Fruit fly (Drosophila melanogaster) whole organism, embryonic: ENCODE measurements around the gene ninaE.

Source experiments
- Asciz ChIP-seq: fragments of 200-800 bp; sonication (Bioruptor generic); optimal IDR thresholded peaks from 2 replicates; lab custom pipeline; 2017; ENCODE audit warnings: missing biosample characterization, mild to moderate bottlenecking, missing genetic modification characterization, missing genetic modification reagents
- B-H1 ChIP-seq: fragments of 200-800 bp; sonication (Bioruptor generic); IDR thresholded peaks from 3 replicates; pipeline ENCODE4 v1.3.6; 2022; ENCODE audit warnings: missing biosample characterization, missing genetic modification characterization
- CG10274 ChIP-seq: fragments of 200-800 bp; sonication (Bioruptor generic); optimal IDR thresholded peaks from 3 replicates; lab custom pipeline; 2017; ENCODE audit warnings: missing biosample characterization, mild to moderate bottlenecking, missing genetic modification characterization
- CG10321 ChIP-seq: fragments of 200-800 bp; sonication (Bioruptor generic); IDR thresholded peaks from 2 replicates; pipeline ENCODE4 v1.3.6; 2022; ENCODE audit warnings: missing biosample characterization, missing genetic modification characterization
- CG11560 ChIP-seq: fragments of 200-800 bp; sonication (Bioruptor generic); IDR thresholded peaks from 3 replicates; pipeline ENCODE4 v1.3.6; 2022; ENCODE audit warnings: missing biosample characterization, missing genetic modification characterization
- CG12155 ChIP-seq: fragments of 200-800 bp; sonication (Bioruptor generic); optimal IDR thresholded peaks from 3 replicates; lab custom pipeline; 2016; ENCODE audit warnings: missing biosample characterization, missing genetic modification characterization
- CG12744 ChIP-seq: fragments of 200-800 bp; sonication (Bioruptor generic); optimal IDR thresholded peaks from 2 replicates; lab custom pipeline; 2016; ENCODE audit warnings: missing biosample characterization, missing genetic modification characterization
- CG13287 ChIP-seq: fragments of 200-800 bp; sonication (Bioruptor generic); IDR thresholded peaks from 2 replicates; pipeline ENCODE4 v1.3.6; 2022; ENCODE audit warnings: missing biosample characterization, missing genetic modification characterization; ENCODE audit not compliant: partially characterized antibody
- CG14441 ChIP-seq: fragments of 200-800 bp; sonication (Bioruptor generic); IDR thresholded peaks from 2 replicates; pipeline ENCODE4 v1.3.6; 2022; ENCODE audit warnings: missing biosample characterization, missing genetic modification characterization
- CG18619 ChIP-seq: fragments of 200-800 bp; sonication (Bioruptor generic); optimal IDR thresholded peaks from 3 replicates; lab custom pipeline; 2017; ENCODE audit warnings: missing biosample characterization, mild to moderate bottlenecking, missing genetic modification characterization
- CG31365 ChIP-seq: fragments of 200-800 bp; sonication (Bioruptor generic); optimal IDR thresholded peaks from 2 replicates; lab custom pipeline; 2018; ENCODE audit warnings: missing biosample characterization, mild to moderate bottlenecking, missing genetic modification characterization
- CG32772 ChIP-seq: fragments of 200-800 bp; sonication (Bioruptor generic); IDR thresholded peaks from 2 replicates; pipeline ENCODE4 v1.3.6; 2022; ENCODE audit warnings: missing biosample characterization, missing genetic modification characterization
- CG3281 ChIP-seq: fragments of 200-800 bp; sonication (Bioruptor generic); optimal IDR thresholded peaks from 3 replicates; lab custom pipeline; 2017; ENCODE audit warnings: missing biosample characterization, mild to moderate bottlenecking, missing genetic modification characterization
- CG3995 ChIP-seq: fragments of 200-800 bp; sonication (Bioruptor generic); optimal IDR thresholded peaks from 3 replicates; lab custom pipeline; 2016; ENCODE audit warnings: missing biosample characterization, missing genetic modification characterization
- CG5245 ChIP-seq: fragments of 200-800 bp; sonication (Bioruptor generic); optimal IDR thresholded peaks from 3 replicates; lab custom pipeline; 2016; ENCODE audit warnings: missing biosample characterization, missing genetic modification characterization
- CG5953 ChIP-seq: fragments of 200-800 bp; sonication (Bioruptor generic); IDR thresholded peaks from 2 replicates; pipeline ENCODE4 v1.3.6; 2022; ENCODE audit warnings: missing biosample characterization, missing genetic modification characterization
- CG7928 ChIP-seq: fragments of 200-800 bp; sonication (Bioruptor generic); optimal IDR thresholded peaks from 2 replicates; lab custom pipeline; 2017; ENCODE audit warnings: missing biosample characterization, mild to moderate bottlenecking, missing genetic modification characterization
- CG8281 ChIP-seq: fragments of 200-800 bp; sonication (Bioruptor generic); optimal IDR thresholded peaks from 2 replicates; lab custom pipeline; 2018; ENCODE audit warnings: missing biosample characterization, mild to moderate bottlenecking, missing genetic modification characterization, moderate library complexity
- CG9437 ChIP-seq: fragments of 200-800 bp; sonication (Bioruptor generic); optimal IDR thresholded peaks from 2 replicates; lab custom pipeline; 2018; ENCODE audit warnings: missing biosample characterization, mild to moderate bottlenecking, missing genetic modification characterization
- Camta ChIP-seq: fragments of 200-800 bp; sonication (Bioruptor generic); optimal IDR thresholded peaks from 2 replicates; lab custom pipeline; 2016; ENCODE audit warnings: missing biosample characterization, missing genetic modification characterization
- CkIIα-i1 ChIP-seq: fragments of 200-800 bp; sonication (Bioruptor generic); IDR thresholded peaks from 2 replicates; pipeline ENCODE4 v1.3.6; 2022; ENCODE audit warnings: missing biosample characterization, missing genetic modification characterization
- Dip3 ChIP-seq: fragments of 200-800 bp; sonication (Bioruptor generic); optimal IDR thresholded peaks from 3 replicates; lab custom pipeline; 2016; ENCODE audit warnings: missing biosample characterization, missing genetic modification characterization
- Doc2 ChIP-seq: fragments of 200-800 bp; sonication (Bioruptor generic); IDR thresholded peaks from 2 replicates; pipeline ENCODE4 v1.3.6; 2022; ENCODE audit warnings: missing biosample characterization, missing genetic modification characterization
- E2f1 ChIP-seq: fragments of 200-800 bp; sonication (Bioruptor generic); IDR thresholded peaks from 2 replicates; pipeline ENCODE4 v1.3.6; 2022; ENCODE audit warnings: missing biosample characterization, missing genetic modification characterization
- Ets97D ChIP-seq: fragments of 200-800 bp; sonication (Bioruptor generic); optimal IDR thresholded peaks from 3 replicates; lab custom pipeline; 2016; ENCODE audit warnings: missing biosample characterization, missing genetic modification characterization
- H15 ChIP-seq: fragments of 200-800 bp; sonication (Bioruptor generic); IDR thresholded peaks from 3 replicates; pipeline ENCODE4 v1.3.6; 2022; ENCODE audit warnings: missing biosample characterization, missing genetic modification characterization
- HLH3B ChIP-seq: fragments of 200-800 bp; sonication (Bioruptor generic); IDR thresholded peaks from 2 replicates; pipeline ENCODE4 v1.3.6; 2022; ENCODE audit warnings: missing biosample characterization, missing genetic modification characterization
- HLH54F ChIP-seq: fragments of 200-800 bp; sonication (Bioruptor generic); optimal IDR thresholded peaks from 3 replicates; lab custom pipeline; 2016; ENCODE audit warnings: missing biosample characterization, missing genetic modification characterization
- Neu2 ChIP-seq: fragments of 200-800 bp; sonication (Bioruptor generic); optimal IDR thresholded peaks from 3 replicates; lab custom pipeline; 2016; ENCODE audit warnings: missing biosample characterization, missing genetic modification characterization, borderline replicate concordance
- Optix ChIP-seq: fragments of 200-800 bp; sonication (Bioruptor generic); IDR thresholded peaks from 3 replicates; pipeline ENCODE4 v1.3.6; 2022; ENCODE audit warnings: missing biosample characterization, missing genetic modification characterization
- amos ChIP-seq: fragments of 200-800 bp; sonication (Bioruptor generic); IDR thresholded peaks from 2 replicates; pipeline ENCODE4 v1.3.6; 2022; ENCODE audit warnings: missing biosample characterization, missing genetic modification characterization; ENCODE audit not compliant: partially characterized antibody
- aop ChIP-seq: fragments of 200-800 bp; sonication (Bioruptor generic); IDR thresholded peaks from 2 replicates; pipeline ENCODE4 v1.3.6; 2022; ENCODE audit warnings: missing biosample characterization, missing genetic modification characterization
- bowl ChIP-seq: fragments of 200-800 bp; sonication (Bioruptor generic); IDR thresholded peaks from 2 replicates; pipeline ENCODE4 v1.3.6; 2022; ENCODE audit warnings: missing biosample characterization, missing genetic modification characterization
- bsh ChIP-seq, 2 experiments: fragments of 200-800 bp; sonication (Bioruptor generic); optimal IDR thresholded peaks; 2 replicates each; lab custom pipeline; 2017 to 2018; ENCODE audit warnings: mild to moderate bottlenecking in 2 of 2, missing biosample characterization in 2 of 2, missing genetic modification characterization in 2 of 2, moderate library complexity in 1 of 2
- crp ChIP-seq, 2 experiments: fragments of 200-800 bp; sonication (Bioruptor generic); optimal IDR thresholded peaks; 2 replicates in 1 of 2; 3 replicates in 1 of 2; lab custom pipeline; 2017; ENCODE audit warnings: missing biosample characterization in 2 of 2, missing genetic modification characterization in 2 of 2, mild to moderate bottlenecking in 1 of 2, moderate library complexity in 1 of 2
- danr ChIP-seq: fragments of 200-800 bp; sonication (Bioruptor generic); IDR thresholded peaks from 2 replicates; pipeline ENCODE4 v1.3.6; 2022; ENCODE audit warnings: missing biosample characterization, missing genetic modification characterization
- grn ChIP-seq: fragments of 200-800 bp; sonication (Bioruptor generic); optimal IDR thresholded peaks from 3 replicates; lab custom pipeline; 2017; ENCODE audit warnings: missing biosample characterization, missing genetic modification characterization
- hbn ChIP-seq: fragments of 200-800 bp; sonication (Bioruptor generic); IDR thresholded peaks from 2 replicates; pipeline ENCODE4 v1.3.6; 2022; ENCODE audit warnings: missing biosample characterization, missing genetic modification characterization; ENCODE audit not compliant: partially characterized antibody
- insv ChIP-seq, 2 experiments: fragments of 200-800 bp; sonication (Bioruptor generic); optimal IDR thresholded peaks; 3 replicates each; lab custom pipeline; 2016 to 2018; ENCODE audit warnings: missing biosample characterization in 2 of 2, missing genetic modification characterization in 2 of 2
- nerfin-1 ChIP-seq: fragments of 200-800 bp; sonication (Bioruptor generic); optimal IDR thresholded peaks from 3 replicates; lab custom pipeline; 2019; ENCODE audit warnings: missing biosample characterization, mild to moderate bottlenecking, missing genetic modification characterization, moderate library complexity
- nmo ChIP-seq: fragments of 200-800 bp; sonication (Bioruptor generic); optimal IDR thresholded peaks from 2 replicates; lab custom pipeline; 2018; ENCODE audit warnings: missing biosample characterization, mild to moderate bottlenecking, missing genetic modification characterization, moderate library complexity
- onecut ChIP-seq: fragments of 200-800 bp; sonication (Bioruptor generic); IDR thresholded peaks from 2 replicates; pipeline ENCODE4 v1.3.6; 2022; ENCODE audit warnings: missing biosample characterization, missing genetic modification characterization
- prd ChIP-seq, 3 experiments: fragments of >200 bp in 2 of 3; fragments of 200-800 bp in 1 of 3; sonication (Bioruptor generic) in 1 of 3; optimal IDR thresholded peaks in 2 of 3; IDR thresholded peaks in 1 of 3; 2 replicates in 2 of 3; 3 replicates in 1 of 3; pipeline versions ENCODE4 v1.3.6 to Lab custom; 2017 to 2022; ENCODE audit warnings: missing biosample characterization in 1 of 3, missing genetic modification characterization in 1 of 3
- sim ChIP-seq: fragments of 200-800 bp; sonication (Bioruptor generic); IDR thresholded peaks from 2 replicates; pipeline ENCODE4 v1.3.6; 2022; ENCODE audit warnings: missing biosample characterization, missing genetic modification characterization
- sima ChIP-seq: fragments of 200-800 bp; sonication (Bioruptor generic); optimal IDR thresholded peaks from 2 replicates; lab custom pipeline; 2016; ENCODE audit warnings: missing biosample characterization, missing genetic modification characterization
- stc ChIP-seq: fragments of 200-800 bp; sonication (Bioruptor generic); IDR thresholded peaks from 2 replicates; pipeline ENCODE4 v1.3.6; 2022; ENCODE audit warnings: missing biosample characterization, missing genetic modification characterization
- tio ChIP-seq: fragments of 200-800 bp; sonication (Bioruptor generic); optimal IDR thresholded peaks from 2 replicates; lab custom pipeline; 2017; ENCODE audit warnings: missing biosample characterization, missing genetic modification characterization, inconsistent platforms
- toy ChIP-seq: fragments of 200-800 bp; sonication (Bioruptor generic); IDR thresholded peaks from 2 replicates; pipeline ENCODE4 v1.3.6; 2022; ENCODE audit warnings: missing biosample characterization, missing genetic modification characterization
- unc-4 ChIP-seq: fragments of 200-800 bp; sonication (Bioruptor generic); IDR thresholded peaks from 2 replicates; pipeline ENCODE4 v1.3.6; 2022; ENCODE audit warnings: missing biosample characterization, missing genetic modification characterization; ENCODE audit not compliant: partially characterized antibody

ninaE gene

dm6 chr3R:19904865-19905373, 16.9 kb upstream of the ninaE start, which contains the start of the genes Surf6 and RhoGAP92B (continued):
- TF ChIP-seq sima (GFP tag; lab: Kevin White, UChicago) (no peak), CkIIα-i1 (GFP tag; lab: Robert Waterston, UW) (no peak), nerfin-1 (tag; lab: Kevin White, UChicago) (peak; percentile 54), nmo (GFP tag; lab: Kevin White, UChicago) (peak; percentile 86), CG9437 (GFP tag; lab: Kevin White, UChicago) (peak; percentile 31), Ets97D (GFP tag; lab: Kevin White, UChicago) (peak; percentile 89), CG5245 (GFP tag; lab: Kevin White, UChicago) (peak; percentile 17), CG8281 (tag; lab: Kevin White, UChicago) (no peak), CG7928 (GFP tag; lab: Kevin White, UChicago) (peak; percentile 63), bowl (GFP tag; lab: Robert Waterston, UW) (no peak), bsh (GFP tag; optimal IDR thresholded peaks at IDR 0.05; lab: Kevin White, UChicago) (peak; percentile 4 to 56), grn (peak; percentile 5), crp (GFP tag; optimal IDR thresholded peaks at IDR 0.05; lab: Kevin White, UChicago) (peak in 1 of 2 experiments; percentile 62), tio (GFP tag; lab: Kevin White, UChicago) (no peak), CG12744 (peak; percentile 19), insv (GFP tag; optimal IDR thresholded peaks at IDR 0.05; lab: Kevin White, UChicago) (peak in 1 of 2 experiments; percentile 70), Asciz (GFP tag; lab: Kevin White, UChicago) (peak; percentile 60), Optix (0 out of 3 replicates have a peak, but pooled peaks have one; percentile 41), CG10274 (GFP tag; lab: Kevin White, UChicago) (no peak), aop (GFP tag; lab: Robert Waterston, UW) (no peak), prd (optimal IDR thresholded peaks at IDR 0.05; lab: Kevin White, UChicago) (no peak), prd (GFP tag; IDR thresholded peaks at IDR 0.05; lab: Robert Waterston, UW) (peak; percentile 62; the same call in 2 of the 3 replicates), B-H1 (GFP tag; lab: Robert Waterston, UW) (no peak), HLH54F (peak; percentile 58), CG31365 (tag; lab: Kevin White, UChicago) (peak; percentile 49), sim (GFP tag; lab: Robert Waterston, UW) (0 out of 2 replicates have a peak, but pooled peaks have one; percentile 8), CG10321 (GFP tag; lab: Robert Waterston, UW) (no peak), CG5953 (0 out of 2 replicates have a peak, but pooled peaks have one; percentile 27), stc (GFP tag; lab: Robert Waterston, UW) (0 out of 2 replicates have a peak, but pooled peaks have one; percentile 32), danr (no peak), CG12155 (GFP tag; lab: Kevin White, UChicago) (peak; percentile 56), E2f1 (peak; percentile 51; the same call in 1 of the 2 replicates), CG13287 (GFP tag; lab: Robert Waterston, UW) (peak; percentile 78), CG32772 (GFP tag; lab: Robert Waterston, UW) (0 out of 2 replicates have a peak, but pooled peaks have one; percentile 23), onecut (no peak), CG3281 (GFP tag; lab: Kevin White, UChicago) (peak; percentile 73), Camta (GFP tag; lab: Kevin White, UChicago) (peak; percentile 55), CG11560 (tag; lab: Robert Waterston, UW) (no peak), H15 (GFP tag; lab: Robert Waterston, UW) (0 out of 3 replicates have a peak, but pooled peaks have one; percentile 23), hbn (0 out of 2 replicates have a peak, but pooled peaks have one; percentile 18), amos (GFP tag; lab: Robert Waterston, UW) (peak; percentile 41; the same call in 1 of the 2 replicates), CG18619 (GFP tag; lab: Kevin White, UChicago) (peak; percentile 67), Dip3 (GFP tag; lab: Kevin White, UChicago) (peak; percentile 64), Neu2 (GFP tag; lab: Kevin White, UChicago) (no peak), CG3995 (peak; percentile 39), CG14441 (GFP tag; lab: Robert Waterston, UW) (peak; percentile 61; the same call in 1 of the 2 replicates), HLH3B (GFP tag; lab: Robert Waterston, UW) (no peak), Doc2 (GFP tag; lab: Robert Waterston, UW) (no peak), toy (peak; percentile 24; the same call in 1 of the 2 replicates), unc-4 (GFP tag; lab: Robert Waterston, UW) (peak; percentile 45; the same call in 1 of the 2 replicates)
